Worm (Caenorhabditis elegans) whole organism, L1 larva: ENCODE measurements around the gene tab-1.

ENCODE experiments used
- C04F5.9 ChIP-seq: sonication (generic microtip); optimal IDR thresholded peaks from 2 replicates; lab custom pipeline; 2016; ENCODE audit warnings: missing genetic modification characterization, missing compliant biosample characterization
- C16A3.4 ChIP-seq: fragments of 150-350 bp; optimal IDR thresholded peaks from 2 replicates; lab custom pipeline; 2014; ENCODE audit warnings: missing biosample characterization, missing genetic modification characterization
- F16B12.6 ChIP-seq: fragments of 150-350 bp; optimal IDR thresholded peaks from 2 replicates; lab custom pipeline; 2014; ENCODE audit warnings: missing biosample characterization, missing genetic modification characterization
- aha-1 ChIP-seq: fragments of 150-350 bp; optimal IDR thresholded peaks from 2 replicates; lab custom pipeline; 2014; ENCODE audit warnings: missing biosample characterization, missing genetic modification characterization
- alr-1 ChIP-seq: fragments of 200-800 bp; sonication (Bioruptor generic); optimal IDR thresholded peaks from 2 replicates; lab custom pipeline; 2018; ENCODE audit warnings: borderline replicate concordance, mild to moderate bottlenecking, missing genetic modification characterization, missing compliant biosample characterization
- ceh-8 ChIP-seq: fragments of 200-800 bp; sonication (Bioruptor generic); optimal IDR thresholded peaks from 2 replicates; lab custom pipeline; 2018; ENCODE audit warnings: mild to moderate bottlenecking, missing genetic modification characterization, moderate library complexity, missing compliant biosample characterization
- ceh-82 ChIP-seq, 3 experiments: fragments of 150-350 bp in 1 of 3; sonication (generic microtip) in 2 of 3; optimal IDR thresholded peaks; 2 replicates each; lab custom pipeline; 2014 to 2017; ENCODE audit warnings: missing biosample characterization in 3 of 3, missing genetic modification characterization in 3 of 3
- ceh-90 ChIP-seq: sonication (generic microtip); optimal IDR thresholded peaks from 2 replicates; lab custom pipeline; 2016; ENCODE audit warnings: missing genetic modification characterization, missing compliant biosample characterization
- ces-1 ChIP-seq: fragments of 150-350 bp; optimal IDR thresholded peaks from 2 replicates; lab custom pipeline; 2014; ENCODE audit warnings: missing biosample characterization, missing genetic modification reagents, missing genetic modification characterization
- dpl-1 ChIP-seq, 3 experiments: fragments of 150-350 bp in 2 of 3; sonication (generic microtip) in 1 of 3; optimal IDR thresholded peaks; 2 replicates each; lab custom pipeline; 2014 to 2017; ENCODE audit warnings: missing biosample characterization in 3 of 3, missing genetic modification characterization in 3 of 3, missing genetic modification reagents in 3 of 3
- efl-1 ChIP-seq, 4 experiments: fragments of 150-350 bp; optimal IDR thresholded peaks in 3 of 4; peaks in 1 of 4; 1 replicate in 1 of 4; 2 replicates in 3 of 4; lab custom pipeline; 2014; ENCODE audit warnings: missing biosample characterization in 2 of 4, missing genetic modification characterization in 2 of 4, missing genetic modification reagents in 2 of 4
- efl-3 ChIP-seq: fragments of 200-800 bp; sonication (Bioruptor generic); optimal IDR thresholded peaks from 2 replicates; lab custom pipeline; 2018; ENCODE audit warnings: mild to moderate bottlenecking, missing genetic modification characterization, missing compliant biosample characterization
- egl-13 ChIP-seq: sonication (generic microtip); optimal IDR thresholded peaks from 2 replicates; lab custom pipeline; 2016; ENCODE audit warnings: missing genotype, missing genetic modification reagents, missing genetic modification characterization, missing compliant biosample characterization
- egl-27 ChIP-seq, 2 experiments: fragments of 150-350 bp in 1 of 2; sonication (generic microtip); optimal IDR thresholded peaks; 3 replicates each; lab custom pipeline; 2017 to 2018; ENCODE audit warnings: missing biosample characterization in 2 of 2, missing genetic modification characterization in 2 of 2, missing genetic modification reagents in 2 of 2
- elt-2 ChIP-seq: sonication (generic microtip); optimal IDR thresholded peaks from 2 replicates; lab custom pipeline; 2016; ENCODE audit warnings: missing genetic modification characterization, mild to moderate bottlenecking, inconsistent platforms, missing compliant biosample characterization, missing genetic modification reagents
- elt-3 ChIP-seq, 6 experiments: fragments of 150-350 bp in 1 of 6; sonication (generic microtip); optimal IDR thresholded peaks; 2 replicates each; lab custom pipeline; 2017 to 2018; ENCODE audit warnings: missing biosample characterization in 6 of 6, missing genetic modification characterization in 6 of 6, inconsistent platforms in 1 of 6
- ets-5 ChIP-seq: fragments of 200-800 bp; sonication (Bioruptor generic); IDR thresholded peaks from 2 replicates; pipeline ENCODE4 v1.3.6; 2022; ENCODE audit warnings: missing genetic modification characterization, missing compliant biosample characterization
- fkh-8 ChIP-seq: sonication (generic microtip); optimal IDR thresholded peaks from 2 replicates; lab custom pipeline; 2016; ENCODE audit warnings: mild to moderate bottlenecking, missing genetic modification characterization, missing compliant biosample characterization
- fos-1 ChIP-seq: fragments of 150-350 bp; optimal IDR thresholded peaks from 2 replicates; lab custom pipeline; 2014; ENCODE audit warnings: missing biosample characterization, missing genetic modification characterization
- grh-1 ChIP-seq: fragments of 200-800 bp; sonication (Bioruptor generic); IDR thresholded peaks from 2 replicates; pipeline ENCODE4 v1.3.6; 2022; ENCODE audit warnings: missing genetic modification reagents, missing genetic modification characterization, missing compliant biosample characterization
- hlh-17 ChIP-seq: fragments of 200-800 bp; sonication (Bioruptor generic); optimal IDR thresholded peaks from 2 replicates; lab custom pipeline; 2018; ENCODE audit warnings: missing genetic modification characterization, mild to moderate bottlenecking, missing compliant biosample characterization, moderate library complexity, borderline replicate concordance
- hlh-4 ChIP-seq: sonication (generic microtip); optimal IDR thresholded peaks from 2 replicates; lab custom pipeline; 2016; ENCODE audit warnings: mild to moderate bottlenecking, missing genetic modification characterization, missing compliant biosample characterization
- irx-1 ChIP-seq: sonication (generic microtip); optimal IDR thresholded peaks from 2 replicates; lab custom pipeline; 2016; ENCODE audit warnings: missing genetic modification characterization, missing compliant biosample characterization
- jun-1 ChIP-seq: fragments of 150-350 bp; optimal IDR thresholded peaks from 2 replicates; lab custom pipeline; 2014; ENCODE audit warnings: missing biosample characterization, missing genetic modification reagents, missing genetic modification characterization
- lin-13 ChIP-seq: fragments of 150-350 bp; optimal IDR thresholded peaks from 2 replicates; lab custom pipeline; 2014; ENCODE audit warnings: missing biosample characterization, missing genetic modification reagents, missing genetic modification characterization
- lin-14 ChIP-seq: fragments of 200-800 bp; sonication (Bioruptor generic); optimal IDR thresholded peaks from 2 replicates; lab custom pipeline; 2018; ENCODE audit warnings: mild to moderate bottlenecking, missing genetic modification characterization, moderate library complexity, missing compliant biosample characterization
- lin-39 ChIP-seq: fragments of 150-350 bp; optimal IDR thresholded peaks from 2 replicates; lab custom pipeline; 2014; ENCODE audit warnings: missing biosample characterization, missing genetic modification reagents, missing genetic modification characterization
- mab-9 ChIP-seq: fragments of 200-800 bp; sonication (Bioruptor generic); IDR thresholded peaks from 2 replicates; pipeline ENCODE4 v1.3.6; 2022; ENCODE audit warnings: missing genetic modification reagents, missing genetic modification characterization, missing compliant biosample characterization
- mdl-1 ChIP-seq, 2 experiments: fragments of 150-350 bp; optimal IDR thresholded peaks; 2 replicates each; lab custom pipeline; 2014 to 2017; ENCODE audit warnings: missing biosample characterization in 2 of 2, missing genetic modification characterization in 2 of 2, inconsistent platforms in 1 of 2
- mef-2 ChIP-seq: fragments of 150-350 bp; optimal IDR thresholded peaks from 2 replicates; lab custom pipeline; 2014; ENCODE audit warnings: missing biosample characterization, missing genetic modification characterization
- nhr-11 ChIP-seq: fragments of 150-350 bp; optimal IDR thresholded peaks from 2 replicates; lab custom pipeline; 2014; ENCODE audit warnings: missing biosample characterization, missing genetic modification characterization
- nhr-237 ChIP-seq: fragments of 150-350 bp; optimal IDR thresholded peaks from 2 replicates; lab custom pipeline; 2014; ENCODE audit warnings: missing biosample characterization, missing genetic modification characterization
- nhr-47 ChIP-seq: sonication (generic microtip); optimal IDR thresholded peaks from 2 replicates; lab custom pipeline; 2016; ENCODE audit warnings: mild to moderate bottlenecking, missing genetic modification characterization, moderate library complexity, missing compliant biosample characterization
- nhr-84 ChIP-seq: sonication (generic microtip); optimal IDR thresholded peaks from 2 replicates; lab custom pipeline; 2017; ENCODE audit warnings: missing biosample characterization, missing genetic modification characterization
- nhr-85 ChIP-seq: sonication (generic microtip); peaks from one replicate; lab custom pipeline; 2016; ENCODE audit warnings: missing genetic modification characterization, inconsistent platforms, missing compliant biosample characterization
- nhr-90 ChIP-seq: sonication (generic microtip); optimal IDR thresholded peaks from 2 replicates; lab custom pipeline; 2016; ENCODE audit warnings: mild to moderate bottlenecking, missing genetic modification characterization, missing compliant biosample characterization; ENCODE audit not compliant: poor library complexity
- pag-3 ChIP-seq: sonication (generic microtip); optimal IDR thresholded peaks from 2 replicates; lab custom pipeline; 2017; ENCODE audit warnings: missing genetic modification characterization, mild to moderate bottlenecking, missing compliant biosample characterization, antibody characterized with exemption, borderline replicate concordance; ENCODE audit not compliant: insufficient read depth
- pax-3 ChIP-seq: fragments of 200-800 bp; sonication (Bioruptor generic); optimal IDR thresholded peaks from 2 replicates; lab custom pipeline; 2018; ENCODE audit warnings: mild to moderate bottlenecking, missing genetic modification characterization, moderate library complexity, missing compliant biosample characterization
- pqm-1 ChIP-seq: sonication (generic microtip); optimal IDR thresholded peaks from 3 replicates; lab custom pipeline; 2017; ENCODE audit warnings: missing biosample characterization, missing genetic modification characterization
- rnt-1 ChIP-seq: sonication (generic microtip); optimal IDR thresholded peaks from 2 replicates; lab custom pipeline; 2016; ENCODE audit warnings: mild to moderate bottlenecking, missing genetic modification characterization, moderate library complexity, missing compliant biosample characterization
- snu-23 ChIP-seq: sonication (generic microtip); optimal IDR thresholded peaks from 2 replicates; lab custom pipeline; 2016; ENCODE audit warnings: missing genetic modification characterization, missing compliant biosample characterization
- sptf-1 ChIP-seq: fragments of 150-350 bp; optimal IDR thresholded peaks from 2 replicates; lab custom pipeline; 2014; ENCODE audit warnings: missing biosample characterization, missing genetic modification characterization
- sup-37 ChIP-seq: fragments of 200-800 bp; sonication (Bioruptor generic); optimal IDR thresholded peaks from 2 replicates; lab custom pipeline; 2018; ENCODE audit warnings: mild to moderate bottlenecking, missing genetic modification characterization, missing compliant biosample characterization
- swsn-7 ChIP-seq: sonication (generic microtip); optimal IDR thresholded peaks from 2 replicates; lab custom pipeline; 2016; ENCODE audit warnings: missing genetic modification characterization, missing compliant biosample characterization
- tbx-2 ChIP-seq: sonication (generic microtip); optimal IDR thresholded peaks from 2 replicates; lab custom pipeline; 2016; ENCODE audit warnings: missing genetic modification characterization, missing compliant biosample characterization
- tlp-1 ChIP-seq: fragments of 150-350 bp; optimal IDR thresholded peaks from 2 replicates; lab custom pipeline; 2014; ENCODE audit warnings: missing biosample characterization, missing genetic modification characterization
- unc-130 ChIP-seq: fragments of 150-350 bp; optimal IDR thresholded peaks from 2 replicates; lab custom pipeline; 2017; ENCODE audit warnings: missing biosample characterization, missing genetic modification characterization, inconsistent platforms
- unc-30 ChIP-seq: sonication (generic microtip); optimal IDR thresholded peaks from 2 replicates; lab custom pipeline; 2017; ENCODE audit warnings: missing biosample characterization, missing genetic modification characterization
- unc-62 ChIP-seq: fragments of 150-350 bp; optimal IDR thresholded peaks from 2 replicates; lab custom pipeline; 2014; ENCODE audit warnings: missing biosample characterization, missing genetic modification reagents, missing genetic modification characterization
- vab-15 ChIP-seq: sonication (generic microtip); optimal IDR thresholded peaks from 2 replicates; lab custom pipeline; 2017; ENCODE audit warnings: missing genotype, mild to moderate bottlenecking, missing genetic modification characterization, missing compliant biosample characterization
- xbp-1 ChIP-seq: sonication (generic microtip); optimal IDR thresholded peaks from 2 replicates; lab custom pipeline; 2016; ENCODE audit warnings: missing genetic modification characterization, missing compliant biosample characterization
- ztf-4 ChIP-seq: fragments of 150-350 bp; optimal IDR thresholded peaks from 2 replicates; lab custom pipeline; 2014; ENCODE audit warnings: missing biosample characterization, missing genetic modification characterization

tab-1 gene

ce11 chrII:6829108-6829507 lies 26.0 kb downstream of the tab-1 start (continued):
- TF ChIP-seq mef-2 (tag; lab: Kevin White, UChicago), result no peak
- TF ChIP-seq unc-62 (GFP tag; lab: Kevin White, UChicago), result no peak
- TF ChIP-seq egl-13 (tag; lab: Kevin White, UChicago), result no peak
- TF ChIP-seq unc-30 (tag; lab: Kevin White, UChicago), result no peak
- no peak for TF ChIP-seq nhr-237 (tag; lab: Kevin White, UChicago)
- TF ChIP-seq hlh-4 (tag; lab: Kevin White, UChicago), result no peak
- no peak for TF ChIP-seq fkh-8
- no peak for TF ChIP-seq ets-5 (GFP tag; lab: Robert Waterston, UW)
- no peak for TF ChIP-seq irx-1 (tag; lab: Kevin White, UChicago)
- TF ChIP-seq jun-1 (tag; lab: Kevin White, UChicago), result peak; percentile 15
- TF ChIP-seq aha-1 (tag; lab: Kevin White, UChicago), result no peak
- TF ChIP-seq ceh-90, result no peak
- TF ChIP-seq hlh-17 (GFP tag; lab: Kevin White, UChicago), result no peak
- peak; percentile 87 for TF ChIP-seq lin-14 (GFP tag; lab: Kevin White, UChicago)
- no peak for TF ChIP-seq tlp-1 (tag; lab: Kevin White, UChicago)
- no peak for TF ChIP-seq alr-1 (tag; lab: Kevin White, UChicago)
- TF ChIP-seq unc-130 (tag; lab: Kevin White, UChicago), result no peak
- TF ChIP-seq nhr-85 (tag; lab: Kevin White, UChicago), result peak; percentile 92
- no peak for TF ChIP-seq nhr-11 (tag; lab: Kevin White, UChicago)
- TF ChIP-seq egl-27 (tag; optimal IDR thresholded peaks at IDR 0.05; lab: Kevin White, UChicago), result peak in 1 of 2 experiments; percentile 7
- TF ChIP-seq sptf-1 (tag; lab: Kevin White, UChicago), result no peak
- peak; percentile 7 for TF ChIP-seq vab-15 (tag; lab: Kevin White, UChicago)
- TF ChIP-seq nhr-47 (tag; lab: Kevin White, UChicago), result no peak
- no peak for TF ChIP-seq sup-37 (GFP tag; lab: Kevin White, UChicago)
- no peak for TF ChIP-seq ztf-4 (tag; lab: Kevin White, UChicago)
- no peak for TF ChIP-seq grh-1 (GFP tag; lab: Robert Waterston, UW)
- TF ChIP-seq elt-2 (tag; lab: Kevin White, UChicago), result peak; percentile 15
- peak; percentile 25 for TF ChIP-seq C16A3.4 (tag; lab: Kevin White, UChicago)
- TF ChIP-seq swsn-7 (tag; lab: Kevin White, UChicago), result peak; percentile 22
- no peak for TF ChIP-seq fos-1 (tag; lab: Kevin White, UChicago)
- TF ChIP-seq snu-23 (GFP tag; lab: Kevin White, UChicago), result peak; percentile 64
- no peak for TF ChIP-seq xbp-1
- TF ChIP-seq C04F5.9 (tag; lab: Kevin White, UChicago), result no peak
- no peak for TF ChIP-seq lin-39
- peak in 1 of 3 experiments; percentile 7 for TF ChIP-seq dpl-1 (GFP tag; optimal IDR thresholded peaks at IDR 0.05; lab: Kevin White, UChicago)
- TF ChIP-seq efl-1 (optimal IDR thresholded peaks at IDR 0.05; lab: Kevin White, UChicago), result no peak
- no peak for TF ChIP-seq efl-1 (GFP tag; optimal IDR thresholded peaks at IDR 0.05 in 1 of 2; lab: Kevin White, UChicago)
- TF ChIP-seq pax-3, result no peak
- peak; percentile 42 for TF ChIP-seq nhr-90 (tag; lab: Kevin White, UChicago)
- TF ChIP-seq efl-3 (GFP tag; lab: Kevin White, UChicago), result no peak
- TF ChIP-seq mab-9, result no peak
- TF ChIP-seq pag-3 (tag; lab: Kevin White, UChicago), result no peak
- TF ChIP-seq ces-1 (GFP tag; lab: Kevin White, UChicago), result no peak
- TF ChIP-seq lin-13 (GFP tag; lab: Kevin White, UChicago), result no peak
- TF ChIP-seq pqm-1, result no peak
- no peak for TF ChIP-seq nhr-84
- no peak for TF ChIP-seq ceh-8 (GFP tag; lab: Kevin White, UChicago)
- no peak for TF ChIP-seq tbx-2 (tag; lab: Kevin White, UChicago)
- peak in 1 of 2 experiments; percentile 61 for TF ChIP-seq mdl-1 (tag; optimal IDR thresholded peaks at IDR 0.05; lab: Kevin White, UChicago)
- peak in 4 of 6 experiments; percentile 19 to 81 (median 36) for TF ChIP-seq elt-3 (tag; optimal IDR thresholded peaks at IDR 0.05; lab: Kevin White, UChicago)
- TF ChIP-seq ceh-82 (tag; optimal IDR thresholded peaks at IDR 0.05; lab: Kevin White, UChicago), result peak in 1 of 3 experiments; percentile 23
- TF ChIP-seq rnt-1, result peak; percentile 16
- no peak for TF ChIP-seq F16B12.6 (tag; lab: Kevin White, UChicago)
